Worm (Caenorhabditis elegans) whole organism, mixed stage, embryonic: ENCODE data around the gene rmd-6.
"Not testable (repeated sequence)": the region's sequence is repeated elsewhere in the genome, so short reads cannot be mapped to it uniquely, and the experiment has no call there.

Source experiments
- M03D4.4 ChIP-seq: sonication (generic microtip); optimal IDR thresholded peaks from 2 replicates; lab custom pipeline; 2017; ENCODE audit warnings: mild to moderate bottlenecking, missing genetic modification characterization, missing compliant biosample characterization
- bed-3 ChIP-seq: fragments of 200-800 bp; sonication (Bioruptor generic); optimal IDR thresholded peaks from 3 replicates; lab custom pipeline; 2018; ENCODE audit warnings: mild to moderate bottlenecking, missing genetic modification characterization, moderate library complexity, missing compliant biosample characterization
- blmp-1 ChIP-seq: fragments of 150-350 bp; optimal IDR thresholded peaks from 2 replicates; lab custom pipeline; 2014; ENCODE audit warnings: missing biosample characterization, missing genetic modification characterization
- ceh-39 ChIP-seq: fragments of 150-350 bp; optimal IDR thresholded peaks from 2 replicates; lab custom pipeline; 2014; ENCODE audit warnings: missing biosample characterization, missing genetic modification characterization
- ceh-43 ChIP-seq: fragments of 200-800 bp; sonication (Bioruptor generic); optimal IDR thresholded peaks from 2 replicates; lab custom pipeline; 2018; ENCODE audit warnings: mild to moderate bottlenecking, missing genetic modification characterization, moderate library complexity, missing compliant biosample characterization
- ceh-83 ChIP-seq: fragments of 200-800 bp; sonication (Bioruptor generic); optimal IDR thresholded peaks from 2 replicates; lab custom pipeline; 2018; ENCODE audit warnings: mild to moderate bottlenecking, missing genetic modification characterization, missing compliant biosample characterization
- ces-1 ChIP-seq: fragments of 150-350 bp; optimal IDR thresholded peaks from 2 replicates; lab custom pipeline; 2014; ENCODE audit warnings: missing biosample characterization, missing genetic modification reagents, missing genetic modification characterization
- cnd-1 ChIP-seq: fragments of 200-800 bp; sonication (Bioruptor generic); optimal IDR thresholded peaks from 2 replicates; lab custom pipeline; 2018; ENCODE audit warnings: mild to moderate bottlenecking, missing genetic modification characterization, missing compliant biosample characterization
- drap-1 ChIP-seq: fragments of 200-800 bp; sonication (Bioruptor generic); optimal IDR thresholded peaks from 3 replicates; lab custom pipeline; 2018; ENCODE audit warnings: mild to moderate bottlenecking, missing genetic modification characterization, missing compliant biosample characterization
- elt-1 ChIP-seq: sonication (generic microtip); optimal IDR thresholded peaks from 2 replicates; lab custom pipeline; 2017; ENCODE audit warnings: missing genetic modification characterization, mild to moderate bottlenecking, missing compliant biosample characterization, antibody characterized with exemption, moderate library complexity, borderline replicate concordance; ENCODE audit not compliant: insufficient read depth
- elt-3 ChIP-seq: fragments of 150-350 bp; optimal IDR thresholded peaks from 2 replicates; lab custom pipeline; 2014; ENCODE audit warnings: missing biosample characterization, missing genetic modification characterization
- flh-1 ChIP-seq: fragments of 200-800 bp; sonication (Bioruptor generic); optimal IDR thresholded peaks from 2 replicates; lab custom pipeline; 2018; ENCODE audit warnings: mild to moderate bottlenecking, missing genetic modification characterization, moderate library complexity, missing compliant biosample characterization
- hlh-1 ChIP-seq: fragments of 150-350 bp; optimal IDR thresholded peaks from 2 replicates; lab custom pipeline; 2014; ENCODE audit warnings: missing biosample characterization, missing genetic modification reagents, missing genetic modification characterization
- lin-13 ChIP-seq: fragments of 150-350 bp; optimal IDR thresholded peaks from 2 replicates; lab custom pipeline; 2014; ENCODE audit warnings: missing biosample characterization, missing genetic modification characterization
- lin-32 ChIP-seq: fragments of 200-800 bp; sonication (Bioruptor generic); optimal IDR thresholded peaks from 2 replicates; lab custom pipeline; 2018; ENCODE audit warnings: mild to moderate bottlenecking, missing genetic modification characterization, missing compliant biosample characterization
- lsy-2 ChIP-seq: fragments of 150-350 bp; optimal IDR thresholded peaks from 2 replicates; lab custom pipeline; 2014; ENCODE audit warnings: missing biosample characterization, missing genetic modification characterization
- mab-5 ChIP-seq: fragments of 150-350 bp; optimal IDR thresholded peaks from 2 replicates; lab custom pipeline; 2014; ENCODE audit warnings: missing biosample characterization, missing genetic modification characterization
- mep-1 ChIP-seq: fragments of 150-350 bp; optimal IDR thresholded peaks from 2 replicates; lab custom pipeline; 2017; ENCODE audit warnings: missing biosample characterization, missing genetic modification reagents, missing genetic modification characterization, inconsistent platforms
- mls-2 ChIP-seq: sonication (generic microtip); optimal IDR thresholded peaks from 2 replicates; lab custom pipeline; 2016; ENCODE audit warnings: mild to moderate bottlenecking, missing genetic modification characterization, moderate library complexity, missing compliant biosample characterization
- nhr-12 ChIP-seq: fragments of 150-350 bp; optimal IDR thresholded peaks from 2 replicates; lab custom pipeline; 2014; ENCODE audit warnings: missing biosample characterization, missing genetic modification characterization
- nhr-2 ChIP-seq: fragments of 150-350 bp; optimal IDR thresholded peaks from 2 replicates; lab custom pipeline; 2014; ENCODE audit warnings: missing biosample characterization, missing genetic modification characterization
- nhr-237 ChIP-seq: fragments of 150-350 bp; optimal IDR thresholded peaks from 2 replicates; lab custom pipeline; 2014; ENCODE audit warnings: missing biosample characterization, missing genetic modification characterization
- nhr-28 ChIP-seq: fragments of 150-350 bp; optimal IDR thresholded peaks from 2 replicates; lab custom pipeline; 2014; ENCODE audit warnings: missing biosample characterization, missing genetic modification characterization
- nhr-76 ChIP-seq: sonication (generic microtip); optimal IDR thresholded peaks from 2 replicates; lab custom pipeline; 2017; ENCODE audit warnings: missing biosample characterization, missing genetic modification characterization
- pha-4 ChIP-seq: fragments of 150-350 bp; optimal IDR thresholded peaks from 2 replicates; lab custom pipeline; 2018; ENCODE audit warnings: missing biosample characterization, missing genetic modification reagents, missing genetic modification characterization
- snpc-4 ChIP-seq: fragments of 150-350 bp; optimal IDR thresholded peaks from 2 replicates; lab custom pipeline; 2014; ENCODE audit warnings: missing biosample characterization, missing genetic modification characterization
- sptf-1 ChIP-seq: sonication (generic microtip); optimal IDR thresholded peaks from 2 replicates; lab custom pipeline; 2017; ENCODE audit warnings: mild to moderate bottlenecking, missing genetic modification characterization, moderate library complexity, missing compliant biosample characterization
- tbx-8 ChIP-seq: fragments of 200-800 bp; sonication (Bioruptor generic); optimal IDR thresholded peaks from 2 replicates; lab custom pipeline; 2018; ENCODE audit warnings: mild to moderate bottlenecking, missing genetic modification characterization, moderate library complexity, missing compliant biosample characterization
- unc-120 ChIP-seq: sonication (generic microtip); optimal IDR thresholded peaks from 2 replicates; lab custom pipeline; 2017; ENCODE audit warnings: missing genetic modification characterization, missing compliant biosample characterization; ENCODE audit not compliant: poor library complexity, severe bottlenecking
- unc-39 ChIP-seq: fragments of 150-350 bp; optimal IDR thresholded peaks from 2 replicates; lab custom pipeline; 2014; ENCODE audit warnings: missing biosample characterization, missing genetic modification characterization
- unc-62 ChIP-seq: fragments of 150-350 bp; optimal IDR thresholded peaks from 2 replicates; lab custom pipeline; 2014; ENCODE audit warnings: missing biosample characterization, missing genetic modification reagents, missing genetic modification characterization
- zip-8 ChIP-seq: fragments of 150-350 bp; optimal IDR thresholded peaks from 2 replicates; lab custom pipeline; 2014; ENCODE audit warnings: missing biosample characterization, missing genetic modification characterization
- ztf-11 ChIP-seq: fragments of 150-350 bp; optimal IDR thresholded peaks from 2 replicates; lab custom pipeline; 2014; ENCODE audit warnings: missing biosample characterization, missing genetic modification characterization

rmd-6 gene

ce11 chrIV:5068541-5068940, at the start of gene rmd-6, which contains the start of gene R13H9.6:
Gene rmd-6 (plus strand): TSS chrIV:5068845.
Gene R13H9.6 (minus strand): TSS chrIV:5068641.
- TF ChIP-seq cnd-1, elt-1, mls-2 (tag; lab: Kevin White, UChicago): not testable (repeated sequence)

ce11 chrIV:5020533-5020932, 48.1 kb upstream of the rmd-6 start, which contains the start of gene T28H11.8:
Gene T28H11.8 (minus strand): TSS chrIV:5020633.
- TF ChIP-seq unc-39, result no peak
- no peak for TF ChIP-seq nhr-12
- TF ChIP-seq ceh-39 (tag; lab: Kevin White, UChicago), result no peak
- TF ChIP-seq tbx-8 (GFP tag; lab: Kevin White, UChicago), result no peak
- TF ChIP-seq unc-62 (GFP tag; lab: Kevin White, UChicago), result no peak
- no peak for TF ChIP-seq bed-3 (GFP tag; lab: Kevin White, UChicago)
- TF ChIP-seq flh-1 (GFP tag; lab: Kevin White, UChicago), result no peak
- TF ChIP-seq ceh-43 (GFP tag; lab: Kevin White, UChicago), result no peak
- TF ChIP-seq elt-1 (tag; lab: Kevin White, UChicago), result no peak
- TF ChIP-seq zip-8 (tag; lab: Kevin White, UChicago), result no peak
- TF ChIP-seq lin-13 (tag; lab: Kevin White, UChicago), result no peak
- TF ChIP-seq M03D4.4 (tag; lab: Kevin White, UChicago), result no peak
- TF ChIP-seq mab-5, result no peak
- TF ChIP-seq unc-120, result no peak
- TF ChIP-seq ces-1, result no peak
- no peak for TF ChIP-seq sptf-1 (tag; lab: Kevin White, UChicago)

- TF ChIP-seq unc-62 (GFP tag; lab: Kevin White, UChicago), result no peak
- TF ChIP-seq M03D4.4 (tag; lab: Kevin White, UChicago), result no peak
- TF ChIP-seq, all 35 proteins: peak for 0
Measured at ce11 chrIV:5025646-5026045, 43.0 kb upstream of the rmd-6 start, which contains the start of gene C09B9.85. Gene C09B9.85 (minus strand): TSS chrIV:5025746.

ce11 chrIV:5028978-5029377, 39.7 kb upstream of the rmd-6 start, which contains the start of the genes best-6 and C09B9.2:
Gene best-6 (minus strand): TSS chrIV:5029078.
Gene C09B9.2 (plus strand): TSS chrIV:5029291.
- TF ChIP-seq mab-5, result no peak
- no peak for TF ChIP-seq drap-1 (GFP tag; lab: Kevin White, UChicago)
- TF ChIP-seq ztf-11, result no peak
- TF ChIP-seq sptf-1 (tag; lab: Kevin White, UChicago), result no peak
- no peak for TF ChIP-seq mls-2 (tag; lab: Kevin White, UChicago)
- no peak for TF ChIP-seq M03D4.4 (tag; lab: Kevin White, UChicago)
- TF ChIP-seq snpc-4 (tag; lab: Kevin White, UChicago), result no peak
- no peak for TF ChIP-seq nhr-28
- TF ChIP-seq pha-4 (tag; lab: Kevin White, UChicago), result no peak
- no peak for TF ChIP-seq nhr-237 (tag; lab: Kevin White, UChicago)
- no peak for TF ChIP-seq lin-32 (GFP tag; lab: Kevin White, UChicago)
- no peak for TF ChIP-seq elt-1 (tag; lab: Kevin White, UChicago)
- TF ChIP-seq hlh-1 (tag; lab: Kevin White, UChicago), result no peak
- TF ChIP-seq lin-13 (tag; lab: Kevin White, UChicago), result no peak
- no peak for TF ChIP-seq mep-1 (tag; lab: Kevin White, UChicago)
- TF ChIP-seq ceh-39 (tag; lab: Kevin White, UChicago), result no peak
- no peak for TF ChIP-seq ceh-43 (GFP tag; lab: Kevin White, UChicago)
- no peak for TF ChIP-seq blmp-1
- TF ChIP-seq elt-3 (tag; lab: Kevin White, UChicago), result no peak
- TF ChIP-seq lsy-2 (tag; lab: Kevin White, UChicago), result no peak

- no peak for TF ChIP-seq unc-120
Measured at ce11 chrIV:5031346-5031745, 37.3 kb upstream of the rmd-6 start.

ce11 chrIV:5033276-5033675, 35.4 kb upstream of the rmd-6 start, which contains the start of gene C09B9.4:
Gene C09B9.4 (minus strand): TSS chrIV:5033376.
- TF ChIP-seq M03D4.4 (tag; lab: Kevin White, UChicago) (no peak), mep-1 (tag; lab: Kevin White, UChicago) (no peak), ceh-83 (GFP tag; lab: Kevin White, UChicago) (no peak), mls-2 (tag; lab: Kevin White, UChicago) (no peak), ces-1 (no peak), lsy-2 (tag; lab: Kevin White, UChicago) (no peak), flh-1 (GFP tag; lab: Kevin White, UChicago) (no peak), snpc-4 (tag; lab: Kevin White, UChicago) (no peak), nhr-76 (tag; lab: Kevin White, UChicago) (no peak), nhr-2 (no peak), ceh-43 (GFP tag; lab: Kevin White, UChicago) (no peak), unc-39 (no peak), elt-1 (tag; lab: Kevin White, UChicago) (no peak)
